Fruit fly (Drosophila melanogaster): Measurements from ENCODE around the gene CG45099.

CG45099 gene

dm6 chr3R:22041625-22042282 lies 7.7 kb upstream of the CG45099 start, which contains the start of gene how (continued):
- TF ChIP-seq CG10631 (GFP tag; optimal IDR thresholded peaks at IDR 0.05) (peak; percentile 19), Sox102F (GFP tag; optimal IDR thresholded peaks at IDR 0.05) (peak; percentile 32), CG6792 (GFP tag; optimal IDR thresholded peaks at IDR 0.05) (no peak), Ets96B (tag; optimal IDR thresholded peaks at IDR 0.05) (no peak), dsx (GFP tag; optimal IDR thresholded peaks at IDR 0.05; ENCODE audit: poor library complexity, severe bottlenecking) (no peak), ss (GFP tag; optimal IDR thresholded peaks at IDR 0.05) (peak in 1 of 2 experiments; percentile 4), pdm3 (GFP tag; optimal IDR thresholded peaks at IDR 0.05) (no peak), CG11294 (GFP tag; IDR thresholded peaks at IDR 0.05) (no peak)

- no peak for TF ChIP-seq CG6792 (GFP tag; optimal IDR thresholded peaks at IDR 0.05)
- TF ChIP-seq Sox102F (GFP tag; optimal IDR thresholded peaks at IDR 0.05): no peak
- no peak for TF ChIP-seq spab (GFP tag; optimal IDR thresholded peaks at IDR 0.05)
- TF ChIP-seq pdm3 (GFP tag; optimal IDR thresholded peaks at IDR 0.05): no peak
- TF ChIP-seq CG11762 (GFP tag; optimal IDR thresholded peaks at IDR 0.05; ENCODE audit: insufficient read depth): no peak
- no peak for TF ChIP-seq CG3919 (GFP tag; optimal IDR thresholded peaks at IDR 0.05)
- TF ChIP-seq Met (GFP tag; optimal IDR thresholded peaks at IDR 0.05): no peak
- no peak for TF ChIP-seq CG32006 (GFP tag; optimal IDR thresholded peaks at IDR 0.05)
- TF ChIP-seq CG16779 (tag; optimal IDR thresholded peaks at IDR 0.05): no peak
Observed at dm6 chr3R:22040400-22040799, 6.3 kb upstream of the CG45099 start.

dm6 chr3R:22039480-22039879 lies 5.4 kb upstream of the CG45099 start:
- TF ChIP-seq CG3032 (tag; optimal IDR thresholded peaks at IDR 0.05): peak; percentile 22
- no peak for TF ChIP-seq ss (GFP tag; optimal IDR thresholded peaks at IDR 0.05)
- TF ChIP-seq CG8119 (GFP tag; IDR thresholded peaks at IDR 0.05): peak; percentile 94
- TF ChIP-seq CG10631 (GFP tag; optimal IDR thresholded peaks at IDR 0.05): no peak
- peak; percentile 11 for TF ChIP-seq dsx (GFP tag; optimal IDR thresholded peaks at IDR 0.05; ENCODE audit: poor library complexity, severe bottlenecking)
- TF ChIP-seq acj6 (GFP tag; optimal IDR thresholded peaks at IDR 0.05): no peak
- peak; percentile 80 for TF ChIP-seq achi (GFP tag; optimal IDR thresholded peaks at IDR 0.05)
- peak; percentile 66 for TF ChIP-seq cyc (GFP tag; optimal IDR thresholded peaks at IDR 0.05)
- TF ChIP-seq CG6792 (GFP tag; optimal IDR thresholded peaks at IDR 0.05): peak; percentile 70
- peak; percentile 94 for TF ChIP-seq eg (GFP tag; IDR thresholded peaks at IDR 0.05)
- no peak for TF ChIP-seq pdm3 (GFP tag; optimal IDR thresholded peaks at IDR 0.05)
- TF ChIP-seq CG31627 (GFP tag; optimal IDR thresholded peaks at IDR 0.05): peak; percentile 70
- TF ChIP-seq CG11902 (GFP tag; optimal IDR thresholded peaks at IDR 0.05): peak; percentile 35
- TF ChIP-seq CG16779 (tag; optimal IDR thresholded peaks at IDR 0.05): no peak
- TF ChIP-seq CG7368 (GFP tag; optimal IDR thresholded peaks at IDR 0.05): peak; percentile 75
- TF ChIP-seq CG11294 (GFP tag; IDR thresholded peaks at IDR 0.05): peak; percentile 79
- TF ChIP-seq Ets96B (tag; optimal IDR thresholded peaks at IDR 0.05): peak; percentile 42
- TF ChIP-seq CG4318 (GFP tag; optimal IDR thresholded peaks at IDR 0.05): no peak
- TF ChIP-seq net (GFP tag; optimal IDR thresholded peaks at IDR 0.05): peak; percentile 84
- TF ChIP-seq CG15336 (GFP tag; IDR thresholded peaks at IDR 0.05): peak; percentile 95
- peak; percentile 90 for TF ChIP-seq CG6163 (GFP tag; IDR thresholded peaks at IDR 0.05)
- peak; percentile 71 for TF ChIP-seq Gug (GFP tag; IDR thresholded peaks at IDR 0.05)
- TF ChIP-seq CG3919 (GFP tag; optimal IDR thresholded peaks at IDR 0.05): peak; percentile 78
- peak; percentile 78 for TF ChIP-seq Lpt (GFP tag; optimal IDR thresholded peaks at IDR 0.05)
- TF ChIP-seq CG6808 (GFP tag; optimal IDR thresholded peaks at IDR 0.05): peak; percentile 21
- TF ChIP-seq lz (GFP tag; optimal IDR thresholded peaks at IDR 0.05): peak; percentile 65
- no peak for TF ChIP-seq CG10669 (GFP tag; optimal IDR thresholded peaks at IDR 0.05)
- peak; percentile 72 for TF ChIP-seq topi (GFP tag; optimal IDR thresholded peaks at IDR 0.05)
- peak; percentile 81 for TF ChIP-seq Sox14 (GFP tag; optimal IDR thresholded peaks at IDR 0.05)
- peak; percentile 92 for TF ChIP-seq Eip78C (GFP tag)
- no peak for TF ChIP-seq Smox (GFP tag; optimal IDR thresholded peaks at IDR 0.05)
- peak; percentile 71 for TF ChIP-seq esn (GFP tag; optimal IDR thresholded peaks at IDR 0.05)
- peak; percentile 54 for TF ChIP-seq dac (GFP tag; optimal IDR thresholded peaks at IDR 0.05)
- peak; percentile 86 for TF ChIP-seq CG32006 (GFP tag; optimal IDR thresholded peaks at IDR 0.05)
- peak; percentile 42 for TF ChIP-seq Sox15 (GFP tag; optimal IDR thresholded peaks at IDR 0.05)
- peak; percentile 71 for TF ChIP-seq CG34406 (GFP tag; optimal IDR thresholded peaks at IDR 0.05)
